Fruit fly (Drosophila melanogaster) whole organism, embryonic: Measurements from ENCODE around the gene Pc.
A peak's percentile ranks its signal among the peaks of the same experiment; 100 is the strongest.

Source experiments
- Atf6 ChIP-seq: fragments of 200-800 bp; sonication (Bioruptor generic); IDR thresholded peaks from 2 replicates; pipeline ENCODE4 v1.3.6; 2022; ENCODE audit warnings: missing biosample characterization, missing genetic modification characterization
- CG1024 ChIP-seq: fragments of 200-800 bp; sonication (Bioruptor generic); IDR thresholded peaks from 2 replicates; pipeline ENCODE4 v1.3.6; 2022; ENCODE audit warnings: missing biosample characterization, missing genetic modification characterization
- CG10267 ChIP-seq: fragments of 200-800 bp; sonication (Bioruptor generic); optimal IDR thresholded peaks from 2 replicates; lab custom pipeline; 2018; ENCODE audit warnings: missing biosample characterization, mild to moderate bottlenecking, missing genetic modification characterization, moderate library complexity
- CG11456 ChIP-seq: fragments of 200-800 bp; sonication (Bioruptor generic); IDR thresholded peaks from 3 replicates; pipeline ENCODE4 v1.3.6; 2022; ENCODE audit warnings: missing biosample characterization, missing genetic modification characterization
- CG11560 ChIP-seq: fragments of 200-800 bp; sonication (Bioruptor generic); IDR thresholded peaks from 3 replicates; pipeline ENCODE4 v1.3.6; 2022; ENCODE audit warnings: missing biosample characterization, missing genetic modification characterization
- CG11723 ChIP-seq: fragments of 200-800 bp; sonication (Bioruptor generic); optimal IDR thresholded peaks from 2 replicates; lab custom pipeline; 2017; ENCODE audit warnings: missing biosample characterization, mild to moderate bottlenecking, missing genetic modification characterization
- CG12104 ChIP-seq: fragments of 200-800 bp; sonication (Bioruptor generic); optimal IDR thresholded peaks from 3 replicates; lab custom pipeline; 2016; ENCODE audit warnings: missing biosample characterization, missing genetic modification characterization
- CG13123 ChIP-seq: fragments of 200-800 bp; sonication (Bioruptor generic); optimal IDR thresholded peaks from 2 replicates; lab custom pipeline; 2016; ENCODE audit warnings: missing biosample characterization, missing genetic modification characterization
- CG14014 ChIP-seq: fragments of 200-800 bp; sonication (Bioruptor generic); IDR thresholded peaks from 2 replicates; pipeline ENCODE4 v1.3.6; 2022; ENCODE audit warnings: missing biosample characterization, missing genetic modification characterization
- CG14050 ChIP-seq: fragments of 200-800 bp; sonication (Bioruptor generic); IDR thresholded peaks from 3 replicates; pipeline ENCODE4 v1.3.6; 2022; ENCODE audit warnings: missing biosample characterization, missing genetic modification characterization
- CG14710 ChIP-seq: fragments of 200-800 bp; sonication (Bioruptor generic); optimal IDR thresholded peaks from 3 replicates; lab custom pipeline; 2019; ENCODE audit warnings: missing biosample characterization, mild to moderate bottlenecking, missing genetic modification characterization, moderate library complexity
- CG16813 ChIP-seq: fragments of 200-800 bp; sonication (Bioruptor generic); IDR thresholded peaks from 3 replicates; pipeline ENCODE4 v1.3.6; 2022; ENCODE audit warnings: missing biosample characterization, missing genetic modification characterization; ENCODE audit not compliant: partially characterized antibody
- CG18262 ChIP-seq: fragments of 200-800 bp; optimal IDR thresholded peaks from 3 replicates; lab custom pipeline; 2019; ENCODE audit warnings: missing biosample characterization, mild to moderate bottlenecking, missing genetic modification characterization, moderate library complexity
- CG2120 ChIP-seq: fragments of 200-800 bp; sonication (Bioruptor generic); optimal IDR thresholded peaks from 3 replicates; lab custom pipeline; 2016; ENCODE audit warnings: missing biosample characterization, missing genetic modification characterization
- CG2678 ChIP-seq: fragments of 200-800 bp; sonication (Bioruptor generic); optimal IDR thresholded peaks from 3 replicates; lab custom pipeline; 2019; ENCODE audit warnings: missing biosample characterization, mild to moderate bottlenecking, missing genetic modification characterization, moderate library complexity
- CG30403 ChIP-seq: fragments of 200-800 bp; sonication (Bioruptor generic); optimal IDR thresholded peaks from 3 replicates; lab custom pipeline; 2016; ENCODE audit warnings: missing biosample characterization, missing genetic modification characterization
- CG32532 ChIP-seq: fragments of 200-800 bp; sonication (Bioruptor generic); IDR thresholded peaks from 2 replicates; pipeline ENCODE4 v1.3.6; 2022; ENCODE audit warnings: missing biosample characterization, missing genetic modification characterization
- CG32767 ChIP-seq: fragments of 200-800 bp; sonication (Bioruptor generic); IDR thresholded peaks from 2 replicates; pipeline ENCODE4 v1.3.6; 2022; ENCODE audit warnings: missing biosample characterization, missing genetic modification characterization
- CG3847 ChIP-seq: fragments of 200-800 bp; sonication (Bioruptor generic); IDR thresholded peaks from 2 replicates; pipeline ENCODE4 v1.3.6; 2022; ENCODE audit warnings: missing biosample characterization, missing genetic modification characterization
- CG4854 ChIP-seq: fragments of 200-800 bp; sonication (Bioruptor generic); optimal IDR thresholded peaks from 2 replicates; lab custom pipeline; 2016; ENCODE audit warnings: missing biosample characterization, missing genetic modification characterization, inconsistent platforms
- CG6791 ChIP-seq: fragments of 200-800 bp; sonication (Bioruptor generic); IDR thresholded peaks from 3 replicates; pipeline ENCODE4 v1.3.6; 2022; ENCODE audit warnings: missing biosample characterization, missing genetic modification characterization; ENCODE audit not compliant: partially characterized antibody
- CG8478 ChIP-seq: fragments of >200 bp; optimal IDR thresholded peaks from 2 replicates; lab custom pipeline; 2018
- Dad ChIP-seq: fragments of 200-800 bp; sonication (Bioruptor generic); optimal IDR thresholded peaks from 3 replicates; lab custom pipeline; 2016; ENCODE audit warnings: missing biosample characterization, missing genetic modification characterization
- Dek ChIP-seq: fragments of 200-800 bp; sonication (Bioruptor generic); optimal IDR thresholded peaks from 3 replicates; lab custom pipeline; 2019; ENCODE audit warnings: missing biosample characterization, mild to moderate bottlenecking, missing genetic modification characterization, moderate library complexity
- E2f1 ChIP-seq: fragments of 200-800 bp; sonication (Bioruptor generic); IDR thresholded peaks from 2 replicates; pipeline ENCODE4 v1.3.6; 2022; ENCODE audit warnings: missing biosample characterization, missing genetic modification characterization
- Hr39 ChIP-seq: fragments of >200 bp; optimal IDR thresholded peaks from 2 replicates; lab custom pipeline; 2017
- Lhr ChIP-seq: fragments of 200-800 bp; sonication (Bioruptor generic); optimal IDR thresholded peaks from 3 replicates; lab custom pipeline; 2017; ENCODE audit warnings: mild to moderate bottlenecking, missing biosample characterization, missing genetic modification reagents, missing genetic modification characterization
- Mad ChIP-seq: fragments of 200-800 bp; sonication (Bioruptor generic); optimal IDR thresholded peaks from 2 replicates; lab custom pipeline; 2016; ENCODE audit warnings: missing biosample characterization, missing genetic modification characterization
- Sry-β ChIP-seq: fragments of 200-800 bp; sonication (Bioruptor generic); optimal IDR thresholded peaks from 2 replicates; lab custom pipeline; 2018; ENCODE audit warnings: missing biosample characterization, mild to moderate bottlenecking, missing genetic modification characterization, moderate library complexity
- Taf1 ChIP-seq: fragments of 200-800 bp; sonication (Bioruptor generic); IDR thresholded peaks from 2 replicates; pipeline ENCODE4 v1.3.6; 2022; ENCODE audit warnings: missing biosample characterization, missing genetic modification characterization
- bcd ChIP-seq: fragments of 200-800 bp; sonication (Bioruptor generic); optimal IDR thresholded peaks from 2 replicates; lab custom pipeline; 2017; ENCODE audit warnings: missing biosample characterization, mild to moderate bottlenecking, missing genetic modification characterization
- bowl ChIP-seq: fragments of 200-800 bp; sonication (Bioruptor generic); IDR thresholded peaks from 2 replicates; pipeline ENCODE4 v1.3.6; 2022; ENCODE audit warnings: missing biosample characterization, missing genetic modification characterization
- bsh ChIP-seq, 2 experiments: fragments of 200-800 bp; sonication (Bioruptor generic); optimal IDR thresholded peaks; 2 replicates each; lab custom pipeline; 2017 to 2018; ENCODE audit warnings: mild to moderate bottlenecking in 2 of 2, missing biosample characterization in 2 of 2, missing genetic modification characterization in 2 of 2, moderate library complexity in 1 of 2
- ci ChIP-seq: fragments of 200-800 bp; sonication (Bioruptor generic); IDR thresholded peaks from 3 replicates; pipeline ENCODE4 v1.3.6; 2022; ENCODE audit warnings: missing biosample characterization, missing genetic modification characterization
- crc ChIP-seq: fragments of 200-800 bp; sonication (Bioruptor generic); optimal IDR thresholded peaks from 2 replicates; lab custom pipeline; 2016; ENCODE audit warnings: missing biosample characterization, missing genetic modification characterization
- dati ChIP-seq: fragments of 200-800 bp; sonication (Bioruptor generic); IDR thresholded peaks from 2 replicates; pipeline ENCODE4 v1.3.6; 2022; ENCODE audit warnings: missing biosample characterization, missing genetic modification characterization
- gfzf ChIP-seq: fragments of 200-800 bp; sonication (Bioruptor generic); optimal IDR thresholded peaks from 2 replicates; lab custom pipeline; 2016; ENCODE audit warnings: missing biosample characterization, mild to moderate bottlenecking, missing genetic modification characterization, moderate library complexity
- ind ChIP-seq: fragments of 200-800 bp; sonication (Bioruptor generic); optimal IDR thresholded peaks from 3 replicates; lab custom pipeline; 2016; ENCODE audit warnings: missing biosample characterization, missing genetic modification characterization
- insv ChIP-seq, 2 experiments: fragments of 200-800 bp; sonication (Bioruptor generic); optimal IDR thresholded peaks; 3 replicates each; lab custom pipeline; 2016 to 2018; ENCODE audit warnings: missing biosample characterization in 2 of 2, missing genetic modification characterization in 2 of 2
- inv ChIP-seq: fragments of 200-800 bp; sonication (Bioruptor generic); IDR thresholded peaks from 2 replicates; pipeline ENCODE4 v1.3.6; 2022; ENCODE audit warnings: missing biosample characterization, missing genetic modification characterization; ENCODE audit not compliant: partially characterized antibody
- knrl ChIP-seq: fragments of 200-800 bp; sonication (Bioruptor generic); IDR thresholded peaks from 3 replicates; pipeline ENCODE4 v1.3.6; 2022; ENCODE audit warnings: missing biosample characterization, missing genetic modification characterization; ENCODE audit not compliant: partially characterized antibody
- nerfin-2 ChIP-seq: fragments of 200-800 bp; sonication (Bioruptor generic); IDR thresholded peaks from 2 replicates; pipeline ENCODE4 v1.3.6; 2022; ENCODE audit warnings: missing biosample characterization, missing genetic modification characterization; ENCODE audit not compliant: partially characterized antibody
- nom ChIP-seq: fragments of 200-800 bp; sonication (Bioruptor generic); optimal IDR thresholded peaks from 2 replicates; lab custom pipeline; 2017; ENCODE audit warnings: missing biosample characterization, missing genetic modification characterization, mild to moderate bottlenecking, moderate library complexity, missing genetic modification reagents
- onecut ChIP-seq: fragments of 200-800 bp; sonication (Bioruptor generic); IDR thresholded peaks from 2 replicates; pipeline ENCODE4 v1.3.6; 2022; ENCODE audit warnings: missing biosample characterization, missing genetic modification characterization
- ranshi ChIP-seq: fragments of 200-800 bp; sonication (Bioruptor generic); IDR thresholded peaks from 2 replicates; pipeline ENCODE4 v1.3.6; 2022; ENCODE audit warnings: missing biosample characterization, missing genetic modification characterization
- rib ChIP-seq: fragments of 200-800 bp; sonication (Bioruptor generic); IDR thresholded peaks from 2 replicates; pipeline ENCODE4 v1.3.6; 2022; ENCODE audit warnings: missing biosample characterization, missing genetic modification characterization
- ro ChIP-seq: fragments of 200-800 bp; sonication (Bioruptor generic); IDR thresholded peaks from 2 replicates; pipeline ENCODE4 v1.3.6; 2022; ENCODE audit warnings: missing biosample characterization, missing genetic modification characterization
- scrt ChIP-seq: fragments of 200-800 bp; sonication (Bioruptor generic); optimal IDR thresholded peaks from 2 replicates; lab custom pipeline; 2018; ENCODE audit warnings: missing biosample characterization, mild to moderate bottlenecking, missing genetic modification characterization, moderate library complexity
- sd ChIP-seq: fragments of 200-800 bp; sonication (Bioruptor generic); optimal IDR thresholded peaks from 3 replicates; lab custom pipeline; 2018; ENCODE audit warnings: missing biosample characterization, mild to moderate bottlenecking, missing genetic modification characterization, moderate library complexity
- shn ChIP-seq: fragments of 200-800 bp; sonication (Bioruptor generic); optimal IDR thresholded peaks from 3 replicates; lab custom pipeline; 2016; ENCODE audit warnings: missing biosample characterization, missing genetic modification characterization
- vnd ChIP-seq: fragments of 200-800 bp; sonication (Bioruptor generic); IDR thresholded peaks from 3 replicates; pipeline ENCODE4 v1.3.6; 2022; ENCODE audit warnings: missing biosample characterization, missing genetic modification characterization; ENCODE audit not compliant: partially characterized antibody

Pc gene

dm6 chr3L:21347197-21347831, 29.5 kb upstream of the Pc start (continued):
- TF ChIP-seq Taf1 (GFP tag; lab: Robert Waterston, UW) (no peak), Lhr (GFP tag; lab: Kevin White, UChicago) (peak; percentile 28), CG32767 (no peak), gfzf (GFP tag; lab: Kevin White, UChicago) (no peak), ind (GFP tag; lab: Kevin White, UChicago) (peak; percentile 52), CG2678 (tag; lab: Kevin White, UChicago) (peak; percentile 32), CG14014 (GFP tag; lab: Robert Waterston, UW) (no peak), rib (GFP tag; lab: Robert Waterston, UW) (no peak), ci (GFP tag; lab: Robert Waterston, UW) (peak; percentile 59; the same call in 2 of the 3 replicates), CG11560 (tag; lab: Robert Waterston, UW) (no peak), Mad (peak; percentile 29), sd (tag; lab: Kevin White, UChicago) (no peak), CG8478 (no peak), CG3847 (GFP tag; lab: Robert Waterston, UW) (no peak; the same call in 1 of the 2 replicates), CG14710 (tag; lab: Kevin White, UChicago) (peak; percentile 40), insv (GFP tag; optimal IDR thresholded peaks at IDR 0.05; lab: Kevin White, UChicago) (no peak), CG18262 (tag; lab: Kevin White, UChicago) (peak; percentile 70), Atf6 (GFP tag; lab: Robert Waterston, UW) (0 out of 2 replicates have a peak, but pooled peaks have one; percentile 8), bsh (GFP tag; optimal IDR thresholded peaks at IDR 0.05; lab: Kevin White, UChicago) (peak; percentile 44 to 45), CG10267 (tag; lab: Kevin White, UChicago) (peak; percentile 47), E2f1 (GFP tag; lab: Robert Waterston, UW) (peak; percentile 46), inv (no peak), CG11456 (0 out of 3 replicates have a peak, but pooled peaks have one; percentile 29), CG12104 (GFP tag; lab: Kevin White, UChicago) (peak; percentile 46), crc (GFP tag; lab: Kevin White, UChicago) (no peak), nom (GFP tag; lab: Kevin White, UChicago) (no peak), CG13123 (GFP tag; lab: Kevin White, UChicago) (no peak), Sry-β (GFP tag; lab: Kevin White, UChicago) (peak; percentile 4), nerfin-2 (GFP tag; lab: Robert Waterston, UW) (no peak), CG14050 (GFP tag; lab: Robert Waterston, UW) (no peak), bcd (GFP tag; lab: Kevin White, UChicago) (peak; percentile 49), dati (GFP tag; lab: Robert Waterston, UW) (no peak), bowl (GFP tag; lab: Robert Waterston, UW) (no peak), Dad (GFP tag; lab: Kevin White, UChicago) (peak; percentile 14), CG16813 (GFP tag; lab: Robert Waterston, UW) (no peak), Dek (no peak), shn (GFP tag; lab: Kevin White, UChicago) (peak; percentile 21), knrl (GFP tag; lab: Robert Waterston, UW) (no peak), CG11723 (GFP tag; lab: Kevin White, UChicago) (no peak), CG1024 (no peak), CG32532 (peak; percentile 55; the same call in 1 of the 2 replicates), onecut (GFP tag; lab: Robert Waterston, UW) (peak; percentile 16; the same call in 1 of the 2 replicates), ranshi (GFP tag; lab: Robert Waterston, UW) (no peak), CG4854 (GFP tag; lab: Kevin White, UChicago) (peak; percentile 2), Hr39 (lab: Kevin White, UChicago) (no peak), scrt (GFP tag; lab: Kevin White, UChicago) (no peak), CG6791 (no peak), ro (GFP tag; lab: Robert Waterston, UW) (no peak), vnd (GFP tag; lab: Robert Waterston, UW) (no peak), CG30403 (GFP tag; lab: Kevin White, UChicago) (peak; percentile 68), CG2120 (GFP tag; lab: Kevin White, UChicago) (peak; percentile 62)
